Worm (Caenorhabditis elegans) whole organism, L4 larva: ENCODE data around the gene pqn-73.

Source experiments
- ceh-28 ChIP-seq: fragments of 150-350 bp; optimal IDR thresholded peaks from 2 replicates; lab custom pipeline; 2014; ENCODE audit warnings: missing biosample characterization, missing genetic modification reagents, missing genetic modification characterization
- lin-13 ChIP-seq: fragments of 150-350 bp; optimal IDR thresholded peaks from 2 replicates; lab custom pipeline; 2014; ENCODE audit warnings: missing biosample characterization, missing genetic modification reagents, missing genetic modification characterization
- lin-29 ChIP-seq: fragments of 200-800 bp; sonication (Bioruptor generic); IDR thresholded peaks from 2 replicates; pipeline ENCODE4 v1.3.6; 2022; ENCODE audit warnings: missing genetic modification reagents, missing genetic modification characterization, missing compliant biosample characterization
- mep-1 ChIP-seq: fragments of 150-350 bp; sonication (generic microtip); optimal IDR thresholded peaks from 3 replicates; lab custom pipeline; 2014; ENCODE audit warnings: missing biosample characterization, missing genetic modification characterization
- sdz-12 ChIP-seq: fragments of 200-800 bp; sonication (Bioruptor generic); optimal IDR thresholded peaks from 2 replicates; lab custom pipeline; 2018; ENCODE audit warnings: mild to moderate bottlenecking, missing genetic modification characterization, missing compliant biosample characterization
- zag-1 ChIP-seq: fragments of 150-350 bp; optimal IDR thresholded peaks from 2 replicates; lab custom pipeline; 2014; ENCODE audit warnings: missing biosample characterization, missing genetic modification characterization

- TF ChIP-seq mep-1: no peak
- no peak for TF ChIP-seq zag-1
- TF ChIP-seq ceh-28 (tag; lab: Kevin White, UChicago): no peak
- TF ChIP-seq lin-29 (GFP tag; lab: Robert Waterston, UW): no peak
- no peak for TF ChIP-seq sdz-12
- no peak for TF ChIP-seq lin-13 (GFP tag; lab: Kevin White, UChicago)
These were observed 47.2 kb downstream of the pqn-73 start for ce11 chrII:8587660-8588230.
